Worm (Caenorhabditis elegans) whole organism, L1 larva: Measurements from ENCODE around the gene hot-3.

Experiments used
- C16A3.4 ChIP-seq: fragments of 150-350 bp; optimal IDR thresholded peaks from 2 replicates; lab custom pipeline; 2014; ENCODE audit warnings: missing biosample characterization, missing genetic modification characterization
- C34B4.2 ChIP-seq: sonication (generic microtip); optimal IDR thresholded peaks from 2 replicates; lab custom pipeline; 2017; ENCODE audit warnings: mild to moderate bottlenecking, missing genetic modification characterization, missing compliant biosample characterization
- Y116A8C.19 ChIP-seq: sonication (generic microtip); optimal IDR thresholded peaks from 2 replicates; lab custom pipeline; 2016; ENCODE audit warnings: missing compliant biosample characterization, missing genetic modification characterization, borderline replicate concordance
- aly-2 ChIP-seq: fragments of 150-350 bp; optimal IDR thresholded peaks from 2 replicates; lab custom pipeline; 2014; ENCODE audit warnings: missing biosample characterization, missing genetic modification characterization
- ama-1 ChIP-seq: fragments of 150-350 bp; optimal IDR thresholded peaks from 2 replicates; lab custom pipeline; 2014
- blmp-1 ChIP-seq: fragments of 150-350 bp; optimal IDR thresholded peaks from 2 replicates; lab custom pipeline; 2014; ENCODE audit warnings: missing biosample characterization, missing genetic modification characterization
- ceh-82 ChIP-seq, 3 experiments: fragments of 150-350 bp in 1 of 3; sonication (generic microtip) in 2 of 3; optimal IDR thresholded peaks; 2 replicates each; lab custom pipeline; 2014 to 2017; ENCODE audit warnings: missing biosample characterization in 3 of 3, missing genetic modification characterization in 3 of 3
- efl-1 ChIP-seq, 4 experiments: fragments of 150-350 bp; optimal IDR thresholded peaks in 3 of 4; peaks in 1 of 4; 1 replicate in 1 of 4; 2 replicates in 3 of 4; lab custom pipeline; 2014; ENCODE audit warnings: missing biosample characterization in 2 of 4, missing genetic modification characterization in 2 of 4, missing genetic modification reagents in 2 of 4
- elt-2 ChIP-seq: sonication (generic microtip); optimal IDR thresholded peaks from 2 replicates; lab custom pipeline; 2016; ENCODE audit warnings: missing genetic modification characterization, mild to moderate bottlenecking, inconsistent platforms, missing compliant biosample characterization, missing genetic modification reagents
- elt-3 ChIP-seq, 6 experiments: fragments of 150-350 bp in 1 of 6; sonication (generic microtip); optimal IDR thresholded peaks; 2 replicates each; lab custom pipeline; 2017 to 2018; ENCODE audit warnings: missing biosample characterization in 6 of 6, missing genetic modification characterization in 6 of 6, inconsistent platforms in 1 of 6
- fkh-4 ChIP-seq: sonication (generic microtip); optimal IDR thresholded peaks from 2 replicates; lab custom pipeline; 2016; ENCODE audit warnings: missing compliant biosample characterization, missing genetic modification characterization, borderline replicate concordance
- grh-1 ChIP-seq: fragments of 200-800 bp; sonication (Bioruptor generic); IDR thresholded peaks from 2 replicates; pipeline ENCODE4 v1.3.6; 2022; ENCODE audit warnings: missing genetic modification reagents, missing genetic modification characterization, missing compliant biosample characterization
- irx-1 ChIP-seq: sonication (generic microtip); optimal IDR thresholded peaks from 2 replicates; lab custom pipeline; 2016; ENCODE audit warnings: missing genetic modification characterization, missing compliant biosample characterization
- isw-1 ChIP-seq: fragments of 200-800 bp; sonication (Bioruptor generic); IDR thresholded peaks from 2 replicates; pipeline ENCODE4 v1.3.6; 2022; ENCODE audit warnings: missing genetic modification characterization, missing compliant biosample characterization
- jun-1 ChIP-seq: fragments of 150-350 bp; optimal IDR thresholded peaks from 2 replicates; lab custom pipeline; 2014; ENCODE audit warnings: missing biosample characterization, missing genetic modification reagents, missing genetic modification characterization
- lin-35 ChIP-seq, 2 experiments: fragments of 150-350 bp; optimal IDR thresholded peaks; 2 replicates each; lab custom pipeline; 2014; ENCODE audit warnings: missing biosample characterization in 2 of 2, missing genetic modification characterization in 2 of 2, missing genetic modification reagents in 2 of 2
- lin-39 ChIP-seq: fragments of 150-350 bp; optimal IDR thresholded peaks from 2 replicates; lab custom pipeline; 2014; ENCODE audit warnings: missing biosample characterization, missing genetic modification reagents, missing genetic modification characterization
- lir-3 ChIP-seq: sonication (generic microtip); optimal IDR thresholded peaks from 2 replicates; lab custom pipeline; 2016; ENCODE audit warnings: mild to moderate bottlenecking, missing genetic modification characterization, moderate library complexity, missing compliant biosample characterization; ENCODE audit not compliant: poor library complexity
- mep-1 ChIP-seq: fragments of 150-350 bp; optimal IDR thresholded peaks from 2 replicates; lab custom pipeline; 2014; ENCODE audit warnings: missing biosample characterization, missing genetic modification characterization
- nhr-11 ChIP-seq: fragments of 150-350 bp; optimal IDR thresholded peaks from 2 replicates; lab custom pipeline; 2014; ENCODE audit warnings: missing biosample characterization, missing genetic modification characterization
- nhr-20 ChIP-seq: sonication (generic microtip); optimal IDR thresholded peaks from 2 replicates; lab custom pipeline; 2016; ENCODE audit warnings: mild to moderate bottlenecking, missing genetic modification characterization, missing compliant biosample characterization
- nhr-47 ChIP-seq: sonication (generic microtip); optimal IDR thresholded peaks from 2 replicates; lab custom pipeline; 2016; ENCODE audit warnings: mild to moderate bottlenecking, missing genetic modification characterization, moderate library complexity, missing compliant biosample characterization
- nhr-71 ChIP-seq: sonication (generic microtip); optimal IDR thresholded peaks from 2 replicates; lab custom pipeline; 2016; ENCODE audit warnings: mild to moderate bottlenecking, missing genetic modification characterization, moderate library complexity, missing compliant biosample characterization
- nhr-77 ChIP-seq: fragments of 150-350 bp; optimal IDR thresholded peaks from 2 replicates; lab custom pipeline; 2014; ENCODE audit warnings: missing biosample characterization, missing genetic modification characterization
- nhr-84 ChIP-seq: sonication (generic microtip); optimal IDR thresholded peaks from 2 replicates; lab custom pipeline; 2017; ENCODE audit warnings: missing biosample characterization, missing genetic modification characterization
- nhr-85 ChIP-seq: sonication (generic microtip); peaks from one replicate; lab custom pipeline; 2016; ENCODE audit warnings: missing genetic modification characterization, inconsistent platforms, missing compliant biosample characterization
- nhr-90 ChIP-seq: sonication (generic microtip); optimal IDR thresholded peaks from 2 replicates; lab custom pipeline; 2016; ENCODE audit warnings: mild to moderate bottlenecking, missing genetic modification characterization, missing compliant biosample characterization; ENCODE audit not compliant: poor library complexity
- pag-3 ChIP-seq: sonication (generic microtip); optimal IDR thresholded peaks from 2 replicates; lab custom pipeline; 2017; ENCODE audit warnings: missing genetic modification characterization, mild to moderate bottlenecking, missing compliant biosample characterization, antibody characterized with exemption, borderline replicate concordance; ENCODE audit not compliant: insufficient read depth
- pax-3 ChIP-seq: fragments of 200-800 bp; sonication (Bioruptor generic); optimal IDR thresholded peaks from 2 replicates; lab custom pipeline; 2018; ENCODE audit warnings: mild to moderate bottlenecking, missing genetic modification characterization, moderate library complexity, missing compliant biosample characterization
- rnt-1 ChIP-seq: sonication (generic microtip); optimal IDR thresholded peaks from 2 replicates; lab custom pipeline; 2016; ENCODE audit warnings: mild to moderate bottlenecking, missing genetic modification characterization, moderate library complexity, missing compliant biosample characterization
- snu-23 ChIP-seq: sonication (generic microtip); optimal IDR thresholded peaks from 2 replicates; lab custom pipeline; 2016; ENCODE audit warnings: missing genetic modification characterization, missing compliant biosample characterization
- sup-37 ChIP-seq: fragments of 200-800 bp; sonication (Bioruptor generic); optimal IDR thresholded peaks from 2 replicates; lab custom pipeline; 2018; ENCODE audit warnings: mild to moderate bottlenecking, missing genetic modification characterization, missing compliant biosample characterization
- unc-98 ChIP-seq: fragments of 200-800 bp; sonication (Bioruptor generic); IDR thresholded peaks from 2 replicates; pipeline ENCODE4 v1.3.6; 2022; ENCODE audit warnings: missing genetic modification characterization, missing compliant biosample characterization
- xbp-1 ChIP-seq: sonication (generic microtip); optimal IDR thresholded peaks from 2 replicates; lab custom pipeline; 2016; ENCODE audit warnings: missing genetic modification characterization, missing compliant biosample characterization
- zag-1 ChIP-seq: fragments of 150-350 bp; optimal IDR thresholded peaks from 2 replicates; lab custom pipeline; 2014; ENCODE audit warnings: missing biosample characterization, missing genetic modification characterization
- ztf-11 ChIP-seq, 2 experiments: sonication (generic microtip); optimal IDR thresholded peaks; 2 replicates each; lab custom pipeline; 2016 to 2017; ENCODE audit warnings: missing genetic modification characterization in 2 of 2, missing biosample characterization in 1 of 2, missing compliant biosample characterization in 1 of 2

Gene hot-3

DNA sequence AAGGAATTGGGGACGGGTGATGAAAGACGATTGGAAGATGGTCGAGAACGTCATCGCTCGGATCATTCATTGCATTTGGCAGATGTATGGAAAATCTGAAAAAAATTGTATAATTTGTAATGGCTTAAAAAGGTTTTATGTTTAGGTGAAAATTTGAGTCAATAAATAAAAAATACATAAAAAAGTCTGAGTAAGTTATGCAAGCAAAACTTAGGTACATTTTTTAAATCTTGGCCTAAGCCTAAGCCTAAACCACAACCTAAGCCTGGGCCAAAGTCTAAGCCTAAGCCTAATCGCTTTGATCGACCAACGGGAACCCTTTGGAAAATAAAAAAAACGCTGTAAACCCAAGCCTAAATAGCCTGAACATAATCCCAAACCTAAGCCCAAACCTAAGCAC lies at the start of gene hot-3:
hot-3 (minus strand) TSS at position 101 of the 400 bp plus-strand sequence.
- no peak for TF ChIP-seq pax-3 (tag; lab: Kevin White, UChicago)

DNA sequence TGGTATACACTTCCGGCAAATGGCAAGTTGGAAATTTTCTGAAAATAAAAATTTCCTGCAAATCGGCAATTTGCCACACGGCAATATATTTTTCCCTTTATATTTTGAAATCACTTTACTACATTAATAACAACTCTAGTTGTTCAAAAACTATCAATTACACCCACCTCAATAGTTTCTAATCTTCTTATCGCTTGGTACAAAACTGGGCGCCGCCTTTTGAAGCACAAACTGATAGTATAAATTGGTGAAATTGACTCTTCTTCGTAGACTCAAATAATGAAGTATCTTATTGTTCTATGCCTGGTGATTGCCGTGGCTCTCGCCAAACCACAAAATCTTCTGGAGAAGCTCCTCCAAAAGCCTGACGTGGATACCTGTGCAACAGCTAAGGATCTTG lies 49.3 kb upstream of the hot-3 start, which contains the start of gene Y39G8B.9:
Y39G8B.9 (plus strand) TSS at position 269 of the 400 bp plus-strand sequence.
- no peak for TF ChIP-seq pag-3 (tag; lab: Kevin White, UChicago)
- no peak for TF ChIP-seq efl-1 (optimal IDR thresholded peaks at IDR 0.05; lab: Kevin White, UChicago)
- TF ChIP-seq efl-1 (GFP tag; optimal IDR thresholded peaks at IDR 0.05 in 1 of 2; lab: Kevin White, UChicago), result peak in 1 of 2 experiments; percentile 33
- no peak for TF ChIP-seq nhr-71 (tag; lab: Kevin White, UChicago)
- TF ChIP-seq elt-2 (tag; lab: Kevin White, UChicago), result peak; percentile 43
- no peak for TF ChIP-seq nhr-77 (tag; lab: Kevin White, UChicago)

DNA sequence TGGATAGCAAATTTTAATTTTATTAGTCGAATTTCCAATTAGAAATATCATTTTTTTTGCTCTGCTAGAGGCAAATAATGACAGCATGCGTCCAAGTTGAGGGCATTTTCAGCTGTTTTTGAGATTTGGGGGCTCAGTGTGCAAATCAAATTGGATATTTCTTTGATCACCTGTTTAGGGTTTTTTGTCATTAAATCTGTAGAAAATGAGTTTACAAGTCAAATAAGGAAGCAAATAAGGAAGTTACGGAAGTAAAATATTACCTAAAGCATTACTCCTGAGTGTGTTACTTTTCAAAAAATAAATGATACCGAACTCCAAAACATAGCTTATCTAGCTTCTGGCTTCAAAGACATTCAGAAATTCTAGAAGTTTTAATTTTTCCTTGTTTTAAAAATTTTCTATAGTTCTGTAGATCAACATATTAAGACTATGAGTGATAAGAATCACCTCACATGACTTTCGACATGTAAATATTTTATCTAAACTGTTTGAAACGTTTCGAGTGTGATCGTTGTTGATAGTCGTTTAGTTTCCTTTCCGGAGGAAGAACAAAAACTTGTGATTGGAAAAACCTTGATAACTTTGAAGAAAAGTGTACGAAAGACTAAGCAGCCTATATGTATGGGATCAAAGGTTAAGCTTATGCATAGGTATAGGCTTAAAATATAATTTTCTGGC lies 48.1 kb upstream of the hot-3 start, which contains the start of gene sre-48:
sre-48 (minus strand) TSS at position 51 of the 681 bp plus-strand sequence.
- TF ChIP-seq zag-1 (no peak), C34B4.2 (tag; lab: Kevin White, UChicago) (no peak), snu-23 (GFP tag; lab: Kevin White, UChicago) (no peak), nhr-90 (tag; lab: Kevin White, UChicago) (no peak), nhr-77 (tag; lab: Kevin White, UChicago) (no peak), Y116A8C.19 (tag; lab: Kevin White, UChicago) (no peak), efl-1 (optimal IDR thresholded peaks at IDR 0.05; lab: Kevin White, UChicago) (no peak), efl-1 (GFP tag; optimal IDR thresholded peaks at IDR 0.05 in 1 of 2; lab: Kevin White, UChicago) (no peak), ztf-11 (tag; optimal IDR thresholded peaks at IDR 0.05; lab: Kevin White, UChicago) (no peak), mep-1 (tag; lab: Kevin White, UChicago) (no peak), blmp-1 (tag; lab: Kevin White, UChicago) (no peak), aly-2 (tag; lab: Kevin White, UChicago) (no peak), fkh-4 (tag; lab: Kevin White, UChicago) (no peak), xbp-1 (no peak), elt-2 (tag; lab: Kevin White, UChicago) (peak; percentile 98), rnt-1 (tag; lab: Kevin White, UChicago) (no peak), nhr-84 (tag; lab: Kevin White, UChicago) (no peak), elt-3 (tag; optimal IDR thresholded peaks at IDR 0.05; lab: Kevin White, UChicago) (no peak), lin-35 (GFP tag; optimal IDR thresholded peaks at IDR 0.05; lab: Kevin White, UChicago) (peak in 1 of 2 experiments; percentile 39), lir-3 (tag; lab: Kevin White, UChicago) (no peak), sup-37 (no peak), jun-1 (tag; lab: Kevin White, UChicago) (peak; percentile 60), ama-1 (lab: Kevin White, UChicago) (no peak), ceh-82 (tag; optimal IDR thresholded peaks at IDR 0.05; lab: Kevin White, UChicago) (no peak), isw-1 (GFP tag; lab: Robert Waterston, UW) (no peak), C16A3.4 (tag; lab: Kevin White, UChicago) (no peak), irx-1 (tag; lab: Kevin White, UChicago) (no peak), nhr-11 (tag; lab: Kevin White, UChicago) (no peak), grh-1 (no peak), unc-98 (GFP tag; lab: Robert Waterston, UW) (no peak), lin-39 (tag; lab: Kevin White, UChicago) (no peak), nhr-20 (peak; percentile 25)

DNA sequence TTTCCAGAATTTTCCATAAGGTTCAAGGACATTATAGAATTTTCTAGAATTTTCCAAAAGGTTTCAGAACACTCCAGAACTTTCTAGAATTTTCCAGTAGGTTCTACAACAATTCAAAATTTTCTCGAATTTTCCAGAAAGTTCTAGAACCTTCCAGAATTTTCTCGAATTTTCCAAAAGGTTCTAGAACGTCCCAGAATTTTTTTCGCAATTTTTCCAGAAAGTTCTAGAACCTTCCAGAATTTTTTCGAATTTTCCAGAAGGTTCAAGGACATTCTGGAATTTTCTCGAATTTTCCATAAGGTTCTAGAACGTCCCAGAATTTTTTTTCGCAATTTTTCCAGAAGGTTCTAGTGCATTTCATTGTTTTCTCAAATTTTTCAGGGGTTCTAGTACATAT lies 45.9 kb upstream of the hot-3 start:
- TF ChIP-seq nhr-47 (tag; lab: Kevin White, UChicago) (no peak), nhr-85 (tag; lab: Kevin White, UChicago) (peak; percentile 27)
